Fruit fly (Drosophila melanogaster) whole organism, embryonic: ENCODE results near the gene Drice.

Experiments
- BtbVII ChIP-seq: fragments of 200-800 bp; sonication (Bioruptor generic); optimal IDR thresholded peaks from 3 replicates; lab custom pipeline; 2017; ENCODE audit warnings: missing biosample characterization, mild to moderate bottlenecking, missing genetic modification characterization
- CG11456 ChIP-seq: fragments of 200-800 bp; sonication (Bioruptor generic); IDR thresholded peaks from 3 replicates; pipeline ENCODE4 v1.3.6; 2022; ENCODE audit warnings: missing biosample characterization, missing genetic modification characterization
- CG12155 ChIP-seq: fragments of 200-800 bp; sonication (Bioruptor generic); optimal IDR thresholded peaks from 3 replicates; lab custom pipeline; 2016; ENCODE audit warnings: missing biosample characterization, missing genetic modification characterization
- CG13894 ChIP-seq: fragments of 200-800 bp; sonication (Bioruptor generic); optimal IDR thresholded peaks from 3 replicates; lab custom pipeline; 2018; ENCODE audit warnings: missing biosample characterization, mild to moderate bottlenecking, missing genetic modification characterization, moderate library complexity
- CG14014 ChIP-seq: fragments of 200-800 bp; sonication (Bioruptor generic); IDR thresholded peaks from 2 replicates; pipeline ENCODE4 v1.3.6; 2022; ENCODE audit warnings: missing biosample characterization, missing genetic modification characterization
- CG16863 ChIP-seq: fragments of 200-800 bp; sonication (Bioruptor generic); optimal IDR thresholded peaks from 3 replicates; lab custom pipeline; 2016; ENCODE audit warnings: missing biosample characterization, missing genetic modification characterization
- CG17359 ChIP-seq: fragments of 200-800 bp; sonication (Bioruptor generic); optimal IDR thresholded peaks from 3 replicates; lab custom pipeline; 2018; ENCODE audit warnings: missing biosample characterization, mild to moderate bottlenecking, missing genetic modification characterization, moderate library complexity
- CG1832 ChIP-seq: fragments of 200-800 bp; sonication (Bioruptor generic); optimal IDR thresholded peaks from 2 replicates; lab custom pipeline; 2017; ENCODE audit warnings: missing biosample characterization, mild to moderate bottlenecking, missing genetic modification characterization, inconsistent platforms
- CG2678 ChIP-seq: fragments of 200-800 bp; sonication (Bioruptor generic); optimal IDR thresholded peaks from 3 replicates; lab custom pipeline; 2019; ENCODE audit warnings: missing biosample characterization, mild to moderate bottlenecking, missing genetic modification characterization, moderate library complexity
- CG2889 ChIP-seq: fragments of 200-800 bp; sonication (Bioruptor generic); IDR thresholded peaks from 3 replicates; pipeline ENCODE4 v1.3.6; 2022; ENCODE audit warnings: missing biosample characterization, missing genetic modification characterization
- CG3995 ChIP-seq: fragments of 200-800 bp; sonication (Bioruptor generic); optimal IDR thresholded peaks from 3 replicates; lab custom pipeline; 2016; ENCODE audit warnings: missing biosample characterization, missing genetic modification characterization
- CG4404 ChIP-seq: fragments of 200-800 bp; sonication (Bioruptor generic); IDR thresholded peaks from 2 replicates; pipeline ENCODE4 v1.3.6; 2022; ENCODE audit warnings: missing biosample characterization, missing genetic modification characterization
- CG4854 ChIP-seq: fragments of 200-800 bp; sonication (Bioruptor generic); optimal IDR thresholded peaks from 2 replicates; lab custom pipeline; 2016; ENCODE audit warnings: missing biosample characterization, missing genetic modification characterization, inconsistent platforms
- CG6175 ChIP-seq: fragments of 200-800 bp; sonication (Bioruptor generic); IDR thresholded peaks from 3 replicates; pipeline ENCODE4 v1.3.6; 2022; ENCODE audit warnings: missing biosample characterization, missing genetic modification characterization
- CG6689 ChIP-seq: fragments of 200-800 bp; sonication (Bioruptor generic); IDR thresholded peaks from 2 replicates; pipeline ENCODE4 v1.3.6; 2022; ENCODE audit warnings: missing biosample characterization, missing genetic modification characterization
- CG6765 ChIP-seq: fragments of 200-800 bp; sonication (Bioruptor generic); optimal IDR thresholded peaks from 3 replicates; lab custom pipeline; 2017; ENCODE audit warnings: missing biosample characterization, mild to moderate bottlenecking, missing genetic modification characterization
- CG7357 ChIP-seq: fragments of 200-800 bp; sonication (Bioruptor generic); IDR thresholded peaks from 3 replicates; pipeline ENCODE4 v1.3.6; 2022; ENCODE audit warnings: missing biosample characterization, missing genetic modification characterization
- CG7745 ChIP-seq: fragments of 200-800 bp; sonication (Bioruptor generic); optimal IDR thresholded peaks from 2 replicates; lab custom pipeline; 2018; ENCODE audit warnings: missing biosample characterization, mild to moderate bottlenecking, missing genetic modification characterization, moderate library complexity
- CG8924 ChIP-seq: fragments of 200-800 bp; optimal IDR thresholded peaks from 3 replicates; lab custom pipeline; 2019; ENCODE audit warnings: missing biosample characterization, mild to moderate bottlenecking, missing genetic modification characterization, moderate library complexity
- D19A ChIP-seq: fragments of 200-800 bp; optimal IDR thresholded peaks from 3 replicates; lab custom pipeline; 2019; ENCODE audit warnings: missing biosample characterization, mild to moderate bottlenecking, missing genetic modification characterization, moderate library complexity
- ERR ChIP-seq: fragments of 200-800 bp; sonication (Bioruptor generic); optimal IDR thresholded peaks from 2 replicates; lab custom pipeline; 2016; ENCODE audit warnings: missing biosample characterization, missing genetic modification characterization
- Eip74EF ChIP-seq, 2 experiments: fragments of 200-800 bp in 1 of 2; fragments of >200 bp in 1 of 2; sonication (Bioruptor generic) in 1 of 2; optimal IDR thresholded peaks; 2 replicates each; lab custom pipeline; 2017 to 2019; ENCODE audit warnings: missing biosample characterization in 2 of 2, missing genetic modification characterization in 2 of 2, mild to moderate bottlenecking in 1 of 2, moderate library complexity in 1 of 2
- H15 ChIP-seq: fragments of 200-800 bp; sonication (Bioruptor generic); IDR thresholded peaks from 3 replicates; pipeline ENCODE4 v1.3.6; 2022; ENCODE audit warnings: missing biosample characterization, missing genetic modification characterization
- Med ChIP-seq: fragments of 200-800 bp; sonication (Bioruptor generic); peaks from one replicate; lab custom pipeline; 2016; ENCODE audit warnings: missing biosample characterization, missing genetic modification characterization, mild to moderate bottlenecking, inconsistent platforms, moderate library complexity
- Mes4 ChIP-seq: fragments of 200-800 bp; sonication (Bioruptor generic); optimal IDR thresholded peaks from 2 replicates; lab custom pipeline; 2016; ENCODE audit warnings: missing biosample characterization, missing genetic modification characterization
- Taf1 ChIP-seq: fragments of 200-800 bp; sonication (Bioruptor generic); IDR thresholded peaks from 2 replicates; pipeline ENCODE4 v1.3.6; 2022; ENCODE audit warnings: missing biosample characterization, missing genetic modification characterization
- Vsx1 ChIP-seq: fragments of 200-800 bp; sonication (Bioruptor generic); optimal IDR thresholded peaks from 2 replicates; lab custom pipeline; 2017; ENCODE audit warnings: missing biosample characterization, mild to moderate bottlenecking, missing genetic modification characterization, missing genetic modification reagents
- ase ChIP-seq: fragments of 200-800 bp; sonication (Bioruptor generic); IDR thresholded peaks from 3 replicates; pipeline ENCODE4 v1.3.6; 2022; ENCODE audit warnings: missing biosample characterization, missing genetic modification characterization
- bab2 ChIP-seq: fragments of 200-800 bp; sonication (Bioruptor generic); optimal IDR thresholded peaks from 2 replicates; lab custom pipeline; 2016; ENCODE audit warnings: missing biosample characterization, missing genetic modification characterization
- br ChIP-seq: fragments of >200 bp; optimal IDR thresholded peaks from 2 replicates; lab custom pipeline; 2017
- cad ChIP-seq: fragments of >200 bp; optimal IDR thresholded peaks from 2 replicates; lab custom pipeline; 2017; ENCODE audit warnings: missing biosample characterization, missing genetic modification characterization
- ci ChIP-seq: fragments of 200-800 bp; sonication (Bioruptor generic); IDR thresholded peaks from 3 replicates; pipeline ENCODE4 v1.3.6; 2022; ENCODE audit warnings: missing biosample characterization, missing genetic modification characterization
- corto ChIP-seq: fragments of 200-800 bp; sonication (Bioruptor generic); optimal IDR thresholded peaks from 2 replicates; lab custom pipeline; 2016; ENCODE audit warnings: missing biosample characterization, mild to moderate bottlenecking, missing genetic modification characterization, moderate library complexity
- eyg ChIP-seq: fragments of 200-800 bp; sonication (Bioruptor generic); optimal IDR thresholded peaks from 3 replicates; lab custom pipeline; 2016; ENCODE audit warnings: missing biosample characterization, missing genetic modification characterization
- grau ChIP-seq: fragments of 200-800 bp; optimal IDR thresholded peaks from 3 replicates; lab custom pipeline; 2019; ENCODE audit warnings: missing biosample characterization, mild to moderate bottlenecking, missing genetic modification characterization, moderate library complexity
- gt ChIP-seq: fragments of 200-800 bp; sonication (Bioruptor generic); IDR thresholded peaks from 2 replicates; pipeline ENCODE4 v1.3.6; 2022; ENCODE audit warnings: missing biosample characterization, missing genetic modification characterization
- hbn ChIP-seq: fragments of 200-800 bp; sonication (Bioruptor generic); IDR thresholded peaks from 2 replicates; pipeline ENCODE4 v1.3.6; 2022; ENCODE audit warnings: missing biosample characterization, missing genetic modification characterization; ENCODE audit not compliant: partially characterized antibody
- her ChIP-seq: fragments of 200-800 bp; sonication (Bioruptor generic); optimal IDR thresholded peaks from 2 replicates; lab custom pipeline; 2016; ENCODE audit warnings: missing biosample characterization, missing genetic modification characterization
- ind ChIP-seq: fragments of 200-800 bp; sonication (Bioruptor generic); optimal IDR thresholded peaks from 3 replicates; lab custom pipeline; 2016; ENCODE audit warnings: missing biosample characterization, missing genetic modification characterization
- knrl ChIP-seq: fragments of 200-800 bp; sonication (Bioruptor generic); IDR thresholded peaks from 3 replicates; pipeline ENCODE4 v1.3.6; 2022; ENCODE audit warnings: missing biosample characterization, missing genetic modification characterization; ENCODE audit not compliant: partially characterized antibody
- onecut ChIP-seq: fragments of 200-800 bp; sonication (Bioruptor generic); IDR thresholded peaks from 2 replicates; pipeline ENCODE4 v1.3.6; 2022; ENCODE audit warnings: missing biosample characterization, missing genetic modification characterization
- pan ChIP-seq, 4 experiments: fragments of >200 bp in 3 of 4; fragments of 200-800 bp in 1 of 4; sonication (Bioruptor generic) in 1 of 4; optimal IDR thresholded peaks in 3 of 4; IDR thresholded peaks in 1 of 4; 2 replicates each; pipeline versions ENCODE4 v1.3.6 to Lab custom; 2017 to 2022; ENCODE audit warnings: missing biosample characterization in 2 of 4, missing genetic modification characterization in 2 of 4, mixed read lengths in 1 of 4
- salm ChIP-seq: fragments of 200-800 bp; sonication (Bioruptor generic); optimal IDR thresholded peaks from 2 replicates; lab custom pipeline; 2018; ENCODE audit warnings: missing biosample characterization, mild to moderate bottlenecking, missing genetic modification characterization
- seq ChIP-seq: fragments of 200-800 bp; sonication (Bioruptor generic); IDR thresholded peaks from 2 replicates; pipeline ENCODE4 v1.3.6; 2022; ENCODE audit warnings: missing biosample characterization, missing genetic modification characterization
- slbo ChIP-seq: fragments of 200-800 bp; sonication (Bioruptor generic); IDR thresholded peaks from 2 replicates; pipeline ENCODE4 v1.3.6; 2022; ENCODE audit warnings: missing biosample characterization, missing genetic modification characterization
- unpg ChIP-seq: fragments of 200-800 bp; sonication (Bioruptor generic); optimal IDR thresholded peaks from 3 replicates; lab custom pipeline; 2018; ENCODE audit warnings: missing biosample characterization, mild to moderate bottlenecking, missing genetic modification characterization, moderate library complexity
- vvl ChIP-seq: fragments of 200-800 bp; sonication (Bioruptor generic); IDR thresholded peaks from 2 replicates; pipeline ENCODE4 v1.3.6; 2022; ENCODE audit warnings: missing biosample characterization, missing genetic modification characterization

Drice gene

DNA sequence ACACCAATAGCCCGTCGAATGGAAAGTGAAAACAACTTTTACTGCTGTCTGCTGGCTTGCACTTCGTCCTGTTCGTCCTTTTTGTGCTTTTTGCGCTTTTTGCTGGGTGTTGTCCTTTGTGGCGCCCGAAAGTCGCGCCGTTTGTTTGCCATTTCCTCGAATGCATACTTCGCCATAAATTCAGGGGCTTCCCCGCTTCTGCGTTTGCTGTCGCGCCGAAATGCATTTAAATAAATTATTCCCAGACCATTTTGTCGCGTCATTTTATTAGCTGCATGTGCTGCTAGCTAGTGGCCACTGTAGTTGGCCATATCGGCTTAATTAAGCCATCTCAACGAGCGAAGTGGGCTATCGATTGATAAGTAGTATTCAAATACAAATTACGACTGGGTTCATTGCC, 14.2 kb upstream of the Drice start:
- TF ChIP-seq CG3995, result no peak
- TF ChIP-seq CG4404 (GFP tag; lab: Robert Waterston, UW), result 0 out of 2 replicates have a peak, but pooled peaks have one; percentile 10
- TF ChIP-seq Med (GFP tag; lab: Kevin White, UChicago), result peak; percentile 13
- 0 out of 3 replicates have a peak, but pooled peaks have one; percentile 22 for TF ChIP-seq H15 (GFP tag; lab: Robert Waterston, UW)
- TF ChIP-seq CG7357, result no peak
- no peak for TF ChIP-seq Vsx1 (GFP tag; lab: Kevin White, UChicago)

DNA sequence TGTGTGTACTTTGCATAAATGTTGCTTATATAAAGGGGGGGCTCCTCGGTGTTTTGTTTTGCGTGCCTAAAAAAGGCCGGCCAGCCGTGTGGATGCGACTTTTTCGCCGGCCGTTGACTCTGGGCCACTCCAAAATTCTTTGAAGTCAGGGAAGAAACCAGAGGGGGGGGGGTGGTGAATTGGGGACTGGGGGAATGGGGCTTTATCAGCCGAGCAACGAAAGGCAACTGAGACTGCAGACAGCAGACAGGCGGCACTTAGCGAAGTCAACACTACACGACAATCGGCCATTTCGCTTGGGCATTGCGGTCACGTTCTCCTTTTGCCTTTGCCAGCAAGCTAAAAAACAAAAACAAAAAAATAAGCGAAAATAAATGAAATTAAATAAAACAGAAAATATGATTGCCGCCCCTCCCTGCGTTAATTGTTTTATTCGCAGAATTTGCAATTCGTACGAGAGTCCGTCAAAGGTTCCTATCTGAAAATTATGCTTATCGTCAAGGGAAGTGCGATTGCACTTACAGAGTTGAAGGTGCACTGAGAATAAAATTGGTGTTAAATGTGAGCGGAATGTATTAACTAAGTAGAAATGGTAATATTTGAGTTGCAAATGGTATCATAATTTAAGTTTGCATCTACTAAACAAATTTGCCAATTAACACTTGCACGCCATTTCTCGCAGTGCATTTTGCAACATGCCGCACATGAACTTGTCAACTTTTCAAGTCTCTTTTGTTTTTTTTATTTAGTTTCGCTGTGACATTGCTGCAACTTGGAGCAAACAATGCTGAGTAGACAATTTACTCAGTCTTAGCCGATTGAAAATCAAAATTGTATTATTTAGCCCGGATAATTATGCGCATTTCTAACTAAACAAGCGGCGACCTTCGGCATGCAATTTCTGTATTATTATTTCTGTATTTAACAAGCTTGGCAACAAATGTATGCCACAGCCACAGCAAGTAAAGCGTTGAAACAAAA, 13.2 kb upstream of the Drice start:
- TF ChIP-seq CG6765 (GFP tag; lab: Kevin White, UChicago), result no peak
- TF ChIP-seq ase (GFP tag; lab: Robert Waterston, UW), result no peak
- TF ChIP-seq CG16863 (GFP tag; lab: Kevin White, UChicago), result no peak
- no peak for TF ChIP-seq Eip74EF (GFP tag; optimal IDR thresholded peaks at IDR 0.05; lab: Kevin White, UChicago)
- TF ChIP-seq onecut (GFP tag; lab: Robert Waterston, UW), result no peak
- TF ChIP-seq CG12155 (GFP tag; lab: Kevin White, UChicago), result no peak
- TF ChIP-seq unpg, result no peak
- peak; percentile 66 for TF ChIP-seq vvl
- TF ChIP-seq br, result no peak
- no peak for TF ChIP-seq CG2678 (tag; lab: Kevin White, UChicago)
- peak; percentile 14; the same call in 1 of the 2 replicates for TF ChIP-seq CG6689 (GFP tag; lab: Robert Waterston, UW)
- no peak for TF ChIP-seq grau (tag; lab: Kevin White, UChicago)
- TF ChIP-seq D19A (tag; lab: Kevin White, UChicago), result no peak
- TF ChIP-seq ind (GFP tag; lab: Kevin White, UChicago), result peak; percentile 16
- no peak for TF ChIP-seq hbn
- peak; percentile 18 for TF ChIP-seq bab2 (GFP tag; lab: Kevin White, UChicago)
- peak; percentile 36; the same call in 1 of the 2 replicates for TF ChIP-seq seq
- TF ChIP-seq BtbVII (GFP tag; lab: Kevin White, UChicago), result no peak
- TF ChIP-seq her, result no peak
- TF ChIP-seq CG7745 (tag; lab: Kevin White, UChicago), result no peak
- TF ChIP-seq knrl (GFP tag; lab: Robert Waterston, UW), result no peak
- TF ChIP-seq salm (tag; lab: Kevin White, UChicago), result no peak
- no peak for TF ChIP-seq CG11456
- no peak for TF ChIP-seq CG1832 (GFP tag; lab: Kevin White, UChicago)
- no peak for TF ChIP-seq Mes4 (GFP tag; lab: Kevin White, UChicago)
- no peak for TF ChIP-seq gt (GFP tag; lab: Robert Waterston, UW)
- no peak for TF ChIP-seq eyg (GFP tag; lab: Kevin White, UChicago)
- TF ChIP-seq CG14014 (GFP tag; lab: Robert Waterston, UW), result 0 out of 2 replicates have a peak, but pooled peaks have one; percentile 26
- no peak for TF ChIP-seq Vsx1 (GFP tag; lab: Kevin White, UChicago)
- TF ChIP-seq ERR (GFP tag; lab: Kevin White, UChicago), result no peak
- no peak for TF ChIP-seq CG13894
- no peak for TF ChIP-seq CG6175
- TF ChIP-seq corto (GFP tag; lab: Kevin White, UChicago), result peak; percentile 46
- no peak for TF ChIP-seq CG8924 (tag; lab: Kevin White, UChicago)
- TF ChIP-seq CG4854 (GFP tag; lab: Kevin White, UChicago), result peak; percentile 2
- TF ChIP-seq slbo (GFP tag; lab: Robert Waterston, UW), result peak; percentile 34; the same call in 1 of the 2 replicates
- TF ChIP-seq ci, result peak; percentile 54; the same call in 2 of the 3 replicates
- no peak for TF ChIP-seq Taf1 (GFP tag; lab: Robert Waterston, UW)
- no peak for TF ChIP-seq cad (GFP tag; lab: Kevin White, UChicago)
- TF ChIP-seq CG2889 (GFP tag; lab: Robert Waterston, UW), result 0 out of 3 replicates have a peak, but pooled peaks have one; percentile 9
- TF ChIP-seq pan (optimal IDR thresholded peaks at IDR 0.05; lab: Kevin White, UChicago), result no peak
- TF ChIP-seq pan (GFP tag; optimal IDR thresholded peaks at IDR 0.05 in 1 of 2, IDR thresholded peaks at IDR 0.05 in 1 of 2), result peak in 1 of 2 experiments; percentile 57
- TF ChIP-seq CG17359, result peak; percentile 14
